Worm (Caenorhabditis elegans) whole organism, young adult: ENCODE measurements around the gene Y4C6B.4.

Experiments
- B0035.1 ChIP-seq: sonication (generic microtip); optimal IDR thresholded peaks from 2 replicates; lab custom pipeline; 2016; ENCODE audit warnings: missing genetic modification characterization, mild to moderate bottlenecking, missing compliant biosample characterization, missing genotype, missing genetic modification reagents
- F33H1.4 ChIP-seq: fragments of 200-800 bp; sonication (Bioruptor generic); IDR thresholded peaks from 2 replicates; pipeline ENCODE4 v1.3.6; 2022; ENCODE audit warnings: missing genetic modification reagents, missing genetic modification characterization, missing compliant biosample characterization
- F37B4.10 ChIP-seq: fragments of 200-800 bp; sonication (Bioruptor generic); IDR thresholded peaks from 2 replicates; pipeline ENCODE4 v1.3.6; 2022; ENCODE audit warnings: missing genetic modification characterization, missing compliant biosample characterization
- F52B5.7 ChIP-seq: sonication (generic microtip); optimal IDR thresholded peaks from 2 replicates; lab custom pipeline; 2016; ENCODE audit warnings: mild to moderate bottlenecking, missing genetic modification characterization, missing compliant biosample characterization
- F55B11.4 ChIP-seq: sonication (generic microtip); optimal IDR thresholded peaks from 2 replicates; lab custom pipeline; 2016; ENCODE audit warnings: missing compliant biosample characterization, missing genetic modification characterization, borderline replicate concordance; ENCODE audit not compliant: insufficient read depth
- K11D2.4 ChIP-seq: fragments of 200-800 bp; sonication (Bioruptor generic); IDR thresholded peaks from 2 replicates; pipeline ENCODE4 v1.3.6; 2022; ENCODE audit warnings: missing genetic modification reagents, missing genetic modification characterization, missing compliant biosample characterization
- T26A5.8 ChIP-seq: sonication (generic microtip); optimal IDR thresholded peaks from 2 replicates; lab custom pipeline; 2016; ENCODE audit warnings: missing genetic modification characterization, missing compliant biosample characterization
- Y53F4B.3 ChIP-seq: fragments of 200-800 bp; sonication (Bioruptor generic); IDR thresholded peaks from 2 replicates; pipeline ENCODE4 v1.3.6; 2022; ENCODE audit warnings: missing genetic modification reagents, missing genetic modification characterization, missing compliant biosample characterization
- ama-1 ChIP-seq, 3 experiments: fragments of 150-350 bp in 1 of 3; sonication (generic microtip) in 2 of 3; optimal IDR thresholded peaks; 2 replicates each; lab custom pipeline; 2014 to 2018; ENCODE audit warnings: missing biosample characterization in 2 of 3, missing genetic modification characterization in 2 of 3, missing genetic modification reagents in 2 of 3
- aptf-2 ChIP-seq: fragments of 200-800 bp; sonication (Bioruptor generic); conservative IDR thresholded peaks from 2 replicates; pipeline ENCODE4 v1.3.6; 2022; ENCODE audit warnings: missing genetic modification reagents, missing genetic modification characterization, missing compliant biosample characterization
- attf-3 ChIP-seq: fragments of 200-800 bp; sonication (Bioruptor generic); conservative IDR thresholded peaks from 2 replicates; pipeline ENCODE4 v1.3.6; 2022; ENCODE audit warnings: missing genetic modification reagents, missing genetic modification characterization, missing compliant biosample characterization
- ceh-100 ChIP-seq: fragments of 200-800 bp; sonication (Bioruptor generic); IDR thresholded peaks from 2 replicates; pipeline ENCODE4 v1.3.6; 2022; ENCODE audit warnings: missing genetic modification reagents, missing genetic modification characterization, missing compliant biosample characterization
- ceh-58 ChIP-seq: fragments of 200-800 bp; sonication (Bioruptor generic); IDR thresholded peaks from 2 replicates; pipeline ENCODE4 v1.3.6; 2022; ENCODE audit warnings: missing genetic modification characterization, missing compliant biosample characterization
- dpff-1 ChIP-seq: sonication (generic microtip); optimal IDR thresholded peaks from 2 replicates; lab custom pipeline; 2017; ENCODE audit warnings: mild to moderate bottlenecking, missing genetic modification characterization, missing compliant biosample characterization
- egrh-3 ChIP-seq: fragments of 200-800 bp; sonication (Bioruptor generic); IDR thresholded peaks from 2 replicates; pipeline ENCODE4 v1.3.6; 2022; ENCODE audit warnings: missing genetic modification reagents, missing genetic modification characterization, missing compliant biosample characterization
- ets-4 ChIP-seq: fragments of 200-800 bp; sonication (Bioruptor generic); optimal IDR thresholded peaks from 2 replicates; lab custom pipeline; 2018; ENCODE audit warnings: mild to moderate bottlenecking, missing genetic modification characterization, missing compliant biosample characterization
- hrde-1 ChIP-seq: sonication (generic microtip); optimal IDR thresholded peaks from 2 replicates; lab custom pipeline; 2016; ENCODE audit warnings: missing genetic modification characterization, mild to moderate bottlenecking, missing compliant biosample characterization, moderate library complexity, missing genotype, missing genetic modification reagents, borderline replicate concordance
- lin-35 ChIP-seq, 3 experiments: fragments of 150-350 bp in 2 of 3; sonication (generic microtip) in 1 of 3; optimal IDR thresholded peaks; 2 replicates each; lab custom pipeline; 2014 to 2018; ENCODE audit warnings: missing biosample characterization in 3 of 3, missing genetic modification characterization in 3 of 3, missing genetic modification reagents in 3 of 3
- madf-3 ChIP-seq: fragments of 200-800 bp; sonication (Bioruptor generic); IDR thresholded peaks from 2 replicates; pipeline ENCODE4 v1.3.6; 2022; ENCODE audit warnings: missing genetic modification reagents, missing genetic modification characterization, missing compliant biosample characterization
- madf-6 ChIP-seq: fragments of 200-800 bp; sonication (Bioruptor generic); IDR thresholded peaks from 2 replicates; pipeline ENCODE4 v1.3.6; 2022; ENCODE audit warnings: missing genetic modification reagents, missing genetic modification characterization, missing compliant biosample characterization
- mel-28 ChIP-seq: sonication (generic microtip); optimal IDR thresholded peaks from 2 replicates; lab custom pipeline; 2016; ENCODE audit warnings: borderline replicate concordance, mild to moderate bottlenecking, missing genetic modification characterization, missing compliant biosample characterization
- nhr-120 ChIP-seq: fragments of 200-800 bp; sonication (Bioruptor generic); IDR thresholded peaks from 2 replicates; pipeline ENCODE4 v1.3.6; 2022; ENCODE audit warnings: missing genetic modification characterization, missing compliant biosample characterization
- nhr-90 ChIP-seq: sonication (generic microtip); optimal IDR thresholded peaks from 2 replicates; lab custom pipeline; 2016; ENCODE audit warnings: missing genotype, mild to moderate bottlenecking, missing genetic modification characterization, missing compliant biosample characterization
- pha-4 ChIP-seq: fragments of 150-350 bp; sonication (generic microtip); optimal IDR thresholded peaks from 2 replicates; lab custom pipeline; 2014; ENCODE audit warnings: missing biosample characterization, missing genetic modification reagents, missing genetic modification characterization
- snpc-1.3 ChIP-seq: sonication (generic microtip); optimal IDR thresholded peaks from 2 replicates; lab custom pipeline; 2017; ENCODE audit warnings: missing genetic modification characterization, mild to moderate bottlenecking, missing compliant biosample characterization, antibody characterized with exemption, moderate library complexity, missing genotype, missing genetic modification reagents; ENCODE audit not compliant: insufficient read depth
- snpc-4 ChIP-seq, 5 experiments: fragments of 150-350 bp in 1 of 5; sonication (generic microtip) in 4 of 5; optimal IDR thresholded peaks; 2 replicates each; lab custom pipeline; 2014 to 2018; ENCODE audit warnings: missing genetic modification characterization in 5 of 5, missing biosample characterization in 3 of 5, antibody characterized with exemption in 2 of 5, mild to moderate bottlenecking in 2 of 5, missing compliant biosample characterization in 2 of 5, missing genotype in 2 of 5, moderate library complexity in 2 of 5, missing genetic modification reagents in 1 of 5
- tbp1 ChIP-seq: fragments of 200-800 bp; sonication (Bioruptor generic); optimal IDR thresholded peaks from 2 replicates; lab custom pipeline; 2018; ENCODE audit warnings: mild to moderate bottlenecking, missing genetic modification characterization, missing compliant biosample characterization
- tlf-1 ChIP-seq: fragments of 200-800 bp; sonication (Bioruptor generic); optimal IDR thresholded peaks from 2 replicates; lab custom pipeline; 2018; ENCODE audit warnings: mild to moderate bottlenecking, missing genetic modification characterization, missing compliant biosample characterization
- zfh-2 ChIP-seq: fragments of 200-800 bp; sonication (Bioruptor generic); conservative IDR thresholded peaks from 2 replicates; pipeline ENCODE4 v1.3.6; 2022; ENCODE audit warnings: missing genetic modification reagents, missing genetic modification characterization, missing compliant biosample characterization
- ztf-26 ChIP-seq: sonication (generic microtip); optimal IDR thresholded peaks from 2 replicates; lab custom pipeline; 2017; ENCODE audit warnings: missing genetic modification characterization, missing compliant biosample characterization
- ztf-3 ChIP-seq: fragments of 200-800 bp; sonication (Bioruptor generic); optimal IDR thresholded peaks from 2 replicates; lab custom pipeline; 2018; ENCODE audit warnings: mild to moderate bottlenecking, missing genetic modification characterization, missing compliant biosample characterization

The Y4C6B.4 gene

DNA sequence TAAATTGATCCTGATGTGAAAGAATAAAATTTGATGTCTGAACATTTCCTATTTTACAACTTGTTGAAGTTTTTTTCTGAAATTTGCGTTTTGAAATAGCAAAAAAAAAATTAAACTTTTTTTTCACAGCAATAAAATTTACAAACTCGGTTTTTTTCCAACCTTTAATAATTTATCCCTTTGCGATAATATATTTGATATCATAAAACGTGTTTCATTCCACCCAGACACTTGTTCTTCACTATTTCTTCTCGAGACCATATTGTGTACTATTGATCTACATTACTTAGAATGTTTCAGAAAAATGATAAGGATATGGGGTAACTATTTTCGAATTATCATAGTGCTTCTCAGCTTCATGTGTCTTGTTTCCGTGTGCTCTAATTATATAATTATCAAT, at the start of gene Y4C6B.4:
Gene Y4C6B.4 (plus strand): TSS at position 301 of the 400 bp plus-strand sequence.
- TF ChIP-seq F33H1.4 (GFP tag; lab: Robert Waterston, UW) (no peak), madf-3 (no peak), madf-6 (GFP tag; lab: Robert Waterston, UW) (no peak)

DNA sequence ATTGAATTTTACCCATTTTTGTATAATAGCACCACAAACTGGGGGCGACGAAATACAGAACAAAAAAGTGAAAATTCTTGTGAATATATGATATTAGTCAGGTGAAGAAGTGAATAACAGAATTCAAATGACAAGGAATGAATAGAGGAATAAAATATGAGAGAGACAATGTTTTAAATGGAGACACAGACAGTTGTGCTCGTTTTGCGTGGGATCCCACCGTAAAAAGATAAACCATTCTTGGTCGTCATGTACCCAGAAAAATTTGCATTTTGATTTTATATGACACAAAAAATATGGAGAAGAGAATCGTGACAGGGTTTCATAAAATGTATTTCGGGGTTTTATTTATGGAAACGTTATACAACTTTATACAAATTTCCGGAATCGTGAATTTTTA, 48.5 kb upstream of the Y4C6B.4 start, which contains the start of gene F36H12.17:
Gene F36H12.17 (minus strand): TSS at position 101 of the 400 bp plus-strand sequence.
- TF ChIP-seq F52B5.7 (tag; lab: Kevin White, UChicago) (no peak), nhr-90 (tag; lab: Kevin White, UChicago) (no peak), ceh-100 (GFP tag; lab: Robert Waterston, UW) (no peak), F37B4.10 (no peak), nhr-120 (GFP tag; lab: Robert Waterston, UW) (no peak)

DNA sequence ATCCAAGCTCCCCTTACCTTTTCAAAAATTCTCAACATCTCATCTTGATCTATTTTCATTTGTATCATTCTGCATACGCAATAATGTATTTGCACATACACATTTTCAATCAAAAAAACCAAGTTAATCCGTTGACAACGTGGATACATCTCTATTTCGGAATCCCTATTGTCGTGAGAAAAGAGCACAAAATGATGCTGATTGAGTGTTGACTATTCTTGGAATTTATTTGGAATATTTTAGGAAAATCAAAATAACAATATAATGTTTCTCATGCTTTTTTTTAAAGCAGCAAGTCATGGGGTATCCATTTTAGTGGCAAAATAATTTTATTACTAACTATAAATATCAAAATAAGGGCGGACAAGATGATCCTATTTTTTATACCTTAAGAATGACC, 44.8 kb upstream of the Y4C6B.4 start:
- TF ChIP-seq pha-4 (tag; lab: Kevin White, UChicago) (no peak), ztf-26 (tag; lab: Kevin White, UChicago) (no peak), aptf-2 (no peak), tbp1 (no peak), ets-4 (GFP tag; lab: Kevin White, UChicago) (no peak), ztf-3 (GFP tag; lab: Kevin White, UChicago) (no peak), nhr-90 (tag; lab: Kevin White, UChicago) (no peak), dpff-1 (tag; lab: Kevin White, UChicago) (no peak), F33H1.4 (GFP tag; lab: Robert Waterston, UW) (no peak), K11D2.4 (no peak), lin-35 (GFP tag; optimal IDR thresholded peaks at IDR 0.05; lab: Kevin White, UChicago) (no peak), B0035.1 (tag; lab: Kevin White, UChicago) (no peak), mel-28 (tag; lab: Kevin White, UChicago) (no peak)

DNA sequence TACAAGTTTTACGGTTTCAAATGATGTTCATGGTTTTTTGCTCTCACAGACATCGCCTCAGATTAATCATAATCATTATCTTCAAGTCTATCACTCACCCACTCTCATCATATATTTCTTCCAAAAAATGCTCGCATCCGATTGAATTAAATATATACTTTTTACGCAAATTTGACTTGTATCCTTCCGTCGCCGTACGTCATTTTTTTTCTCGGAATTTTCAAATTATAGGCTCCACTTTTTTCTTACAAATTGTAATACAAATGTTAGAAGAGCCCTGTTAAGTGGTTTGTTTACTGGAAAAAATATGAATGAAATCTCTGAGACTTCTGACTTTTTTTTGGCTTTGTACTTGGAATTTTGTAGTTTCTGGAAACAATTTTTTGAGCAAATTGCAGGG, 39.1 kb upstream of the Y4C6B.4 start:
- no peak for TF ChIP-seq ztf-3 (GFP tag; lab: Kevin White, UChicago)
- TF ChIP-seq egrh-3 (GFP tag; lab: Robert Waterston, UW) = no peak
- no peak for TF ChIP-seq T26A5.8 (tag; lab: Kevin White, UChicago)
- TF ChIP-seq pha-4 (tag; lab: Kevin White, UChicago) = no peak
- TF ChIP-seq ceh-100 (GFP tag; lab: Robert Waterston, UW) = no peak
- no peak for TF ChIP-seq zfh-2 (GFP tag; lab: Robert Waterston, UW)
- TF ChIP-seq K11D2.4 = no peak
- TF ChIP-seq, all 124 proteins: peak for 0

DNA sequence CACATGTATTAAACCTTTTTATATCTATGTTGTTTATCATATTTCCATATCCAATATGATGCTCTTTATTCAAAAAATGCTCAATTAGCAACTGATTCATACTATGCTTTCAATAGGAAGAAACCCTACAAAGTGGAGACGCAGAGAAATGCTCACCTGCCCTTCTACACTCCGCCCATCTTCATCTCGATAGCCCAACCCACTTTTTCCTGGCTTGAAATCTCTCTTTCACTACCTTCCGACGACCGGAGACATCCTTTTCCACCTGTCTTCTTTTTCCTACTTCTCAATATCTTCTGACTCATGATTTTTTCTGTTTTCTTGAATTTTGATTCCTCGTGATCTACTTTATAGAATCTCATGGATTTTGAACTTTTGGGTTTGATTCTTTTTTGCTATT, 37.3 kb upstream of the Y4C6B.4 start:
- TF ChIP-seq ama-1 (optimal IDR thresholded peaks at IDR 0.05; lab: Kevin White, UChicago) (no peak), ama-1 (GFP tag; optimal IDR thresholded peaks at IDR 0.05; lab: Kevin White, UChicago) (no peak), ceh-58 (GFP tag; lab: Robert Waterston, UW) (no peak), Y53F4B.3 (no peak), tlf-1 (GFP tag; lab: Kevin White, UChicago) (no peak), hrde-1 (no peak), snpc-1.3 (tag; lab: Kevin White, UChicago) (no peak), attf-3 (GFP tag; lab: Robert Waterston, UW) (no peak), aptf-2 (no peak), F55B11.4 (tag; lab: Kevin White, UChicago) (no peak), snpc-4 (GFP tag; optimal IDR thresholded peaks at IDR 0.05; lab: Kevin White, UChicago) (no peak), snpc-4 (tag; optimal IDR thresholded peaks at IDR 0.05; lab: Kevin White, UChicago) (no peak)
